Worm (Caenorhabditis elegans): Measurements from ENCODE around the gene T04C9.2.

DNA sequence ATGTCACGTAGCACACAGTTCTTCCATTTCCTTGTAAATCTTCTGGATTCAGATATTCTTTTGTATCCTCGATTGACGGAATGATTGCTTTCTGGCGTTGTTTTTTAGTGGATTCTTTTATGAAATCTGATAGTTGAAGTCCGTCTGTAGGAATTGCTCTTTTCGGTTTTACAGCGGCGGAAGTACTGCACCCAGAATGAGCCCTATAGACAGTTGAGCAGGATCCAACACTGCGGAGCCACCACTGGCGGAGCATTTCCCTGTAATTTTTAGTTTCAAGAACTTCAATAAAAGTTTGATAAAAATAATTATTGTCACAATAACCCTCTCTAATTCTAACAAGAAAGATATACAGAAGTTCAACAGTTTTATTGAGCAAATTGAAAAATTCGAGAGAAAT is 45.8 kb upstream of the T04C9.2 start, which contains the start of gene F25B5.5:
- TF ChIP-seq mdl-1 (tag; optimal IDR thresholded peaks at IDR 0.05) (no peak), ama-1 (optimal IDR thresholded peaks at IDR 0.05) (no peak), blmp-1 (tag; optimal IDR thresholded peaks at IDR 0.05; ENCODE audit: insufficient read depth) (no peak), lsy-2 (tag; optimal IDR thresholded peaks at IDR 0.05) (no peak), F13H6.1 (tag; optimal IDR thresholded peaks at IDR 0.05) (no peak), lin-39 (tag; optimal IDR thresholded peaks at IDR 0.05) (no peak), mab-5 (tag; optimal IDR thresholded peaks at IDR 0.05) (no peak), egl-27 (tag; optimal IDR thresholded peaks at IDR 0.05) (no peak), lin-11 (tag; optimal IDR thresholded peaks at IDR 0.05) (no peak), unc-62 (GFP tag; optimal IDR thresholded peaks at IDR 0.05) (no peak), R02D3.7 (tag; optimal IDR thresholded peaks at IDR 0.05) (no peak), skn-1 (tag; optimal IDR thresholded peaks at IDR 0.05) (no peak), unc-55 (GFP tag; optimal IDR thresholded peaks at IDR 0.05) (no peak), snpc-4 (tag; optimal IDR thresholded peaks at IDR 0.05) (no peak)

Measured in whole organism, L2 larva.